Fruit fly (Drosophila melanogaster) whole organism, embryonic: Measurements from ENCODE around the gene CG6067.

Experiments
- CG10959 ChIP-seq: fragments of 200-800 bp; sonication (Bioruptor generic); IDR thresholded peaks from 2 replicates; pipeline ENCODE4 v1.3.6; 2022; ENCODE audit warnings: missing biosample characterization, missing genetic modification characterization
- CG11247 ChIP-seq: fragments of 200-800 bp; sonication (Bioruptor generic); IDR thresholded peaks from 2 replicates; pipeline ENCODE4 v1.3.6; 2022; ENCODE audit warnings: missing biosample characterization, missing genetic modification characterization
- CG1602 ChIP-seq: fragments of 200-800 bp; sonication (Bioruptor generic); optimal IDR thresholded peaks from 3 replicates; lab custom pipeline; 2016; ENCODE audit warnings: missing biosample characterization, missing genetic modification characterization
- CG31224 ChIP-seq: fragments of 200-800 bp; sonication (Bioruptor generic); IDR thresholded peaks from 2 replicates; pipeline ENCODE4 v1.3.6; 2022; ENCODE audit warnings: missing biosample characterization, missing genetic modification characterization
- CG4360 ChIP-seq: fragments of 200-800 bp; sonication (Bioruptor generic); IDR thresholded peaks from 2 replicates; pipeline ENCODE4 v1.3.6; 2022; ENCODE audit warnings: missing biosample characterization, missing genetic modification characterization
- Hmx ChIP-seq: fragments of 200-800 bp; sonication (Bioruptor generic); optimal IDR thresholded peaks from 2 replicates; lab custom pipeline; 2016; ENCODE audit warnings: missing biosample characterization, missing genetic modification characterization
- Max ChIP-seq: fragments of 200-800 bp; sonication (Bioruptor generic); optimal IDR thresholded peaks from 2 replicates; lab custom pipeline; 2016; ENCODE audit warnings: missing biosample characterization, mild to moderate bottlenecking, missing genetic modification characterization
- ci ChIP-seq: fragments of 200-800 bp; sonication (Bioruptor generic); IDR thresholded peaks from 3 replicates; pipeline ENCODE4 v1.3.6; 2022; ENCODE audit warnings: missing biosample characterization, missing genetic modification characterization
- onecut ChIP-seq: fragments of 200-800 bp; sonication (Bioruptor generic); IDR thresholded peaks from 2 replicates; pipeline ENCODE4 v1.3.6; 2022; ENCODE audit warnings: missing biosample characterization, missing genetic modification characterization
- toy ChIP-seq: fragments of 200-800 bp; sonication (Bioruptor generic); IDR thresholded peaks from 2 replicates; pipeline ENCODE4 v1.3.6; 2022; ENCODE audit warnings: missing biosample characterization, missing genetic modification characterization

DNA sequence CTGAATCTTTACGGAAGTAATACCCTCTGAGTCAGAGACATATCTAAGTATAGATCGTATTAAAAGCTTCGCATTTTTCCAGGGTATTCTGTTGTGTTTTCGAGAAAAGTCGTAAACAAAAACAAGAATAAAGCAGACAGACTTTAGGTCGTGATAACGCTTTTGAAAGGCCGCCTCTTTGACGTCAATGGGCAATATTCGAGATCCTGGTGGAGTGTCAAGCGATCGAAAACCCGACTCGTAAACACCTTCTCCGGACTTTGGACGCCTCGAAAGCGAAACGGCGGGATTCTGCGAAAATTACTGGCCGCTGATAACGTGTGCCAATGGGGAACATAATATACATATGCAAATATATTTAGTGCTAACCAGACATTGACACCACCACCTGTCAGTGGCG lies 31.9 kb downstream of the CG6067 start:
- TF ChIP-seq CG1602 (no peak), toy (GFP tag; lab: Robert Waterston, UW) (no peak), CG11247 (GFP tag; lab: Robert Waterston, UW) (no peak), ci (GFP tag; lab: Robert Waterston, UW) (no peak), onecut (no peak), CG31224 (GFP tag; lab: Robert Waterston, UW) (no peak), CG4360 (GFP tag; lab: Robert Waterston, UW) (no peak), Hmx (GFP tag; lab: Kevin White, UChicago) (no peak), Max (GFP tag; lab: Kevin White, UChicago) (no peak), CG10959 (GFP tag; lab: Robert Waterston, UW) (no peak)
